Fruit fly (Drosophila melanogaster): ENCODE measurements around the gene CG9806.

CG9806 gene

dm6 chrX:10600254-10600916 lies 26.5 kb downstream of the CG9806 start (continued):
- TF ChIP-seq chn (GFP tag; optimal IDR thresholded peaks at IDR 0.05) (peak; percentile 50), CG1602 (GFP tag; optimal IDR thresholded peaks at IDR 0.05) (peak; percentile 21), z (GFP tag; IDR thresholded peaks at IDR 0.05) (no peak), pan (optimal IDR thresholded peaks at IDR 0.05) (no peak), pan (GFP tag; optimal IDR thresholded peaks at IDR 0.05 in 1 of 2, IDR thresholded peaks at IDR 0.05 in 1 of 2) (peak in 1 of 2 experiments; percentile 79), Med (GFP tag) (peak; percentile 90), Blimp-1 (GFP tag; optimal IDR thresholded peaks at IDR 0.05) (peak; percentile 43), Hr3 (GFP tag; optimal IDR thresholded peaks at IDR 0.05) (peak; percentile 15), CG15011 (GFP tag; optimal IDR thresholded peaks at IDR 0.05) (no peak), CG32767 (GFP tag; IDR thresholded peaks at IDR 0.05) (peak; percentile 41; the same call in 1 of the 2 replicates), Opbp (GFP tag; IDR thresholded peaks at IDR 0.05; ENCODE audit: partially characterized antibody) (no peak), CG10321 (GFP tag; IDR thresholded peaks at IDR 0.05) (no peak), Six4 (GFP tag; optimal IDR thresholded peaks at IDR 0.05) (no peak), Ptx1 (GFP tag; IDR thresholded peaks at IDR 0.05) (peak; percentile 72), tx (GFP tag; optimal IDR thresholded peaks at IDR 0.05) (no peak), ara (GFP tag; IDR thresholded peaks at IDR 0.05) (peak; percentile 43; the same call in 1 of the 2 replicates), Xrp1 (GFP tag; IDR thresholded peaks at IDR 0.05) (peak; percentile 62; the same call in 1 of the 2 replicates), dysf (GFP tag; IDR thresholded peaks at IDR 0.05) (peak; percentile 72), CG13775 (GFP tag; optimal IDR thresholded peaks at IDR 0.05) (peak; percentile 16), ato (GFP tag; IDR thresholded peaks at IDR 0.05; ENCODE audit: partially characterized antibody) (no peak), pum (GFP tag; optimal IDR thresholded peaks at IDR 0.05) (peak; percentile 23), CG18619 (GFP tag; optimal IDR thresholded peaks at IDR 0.05) (no peak), ci (GFP tag; IDR thresholded peaks at IDR 0.05) (peak; percentile 82), caup (GFP tag; optimal IDR thresholded peaks at IDR 0.05; ENCODE audit: severe bottlenecking) (peak; percentile 18), Fer1 (GFP tag; optimal IDR thresholded peaks at IDR 0.05) (peak; percentile 16), CG4424 (GFP tag; optimal IDR thresholded peaks at IDR 0.05) (peak; percentile 53), kay (GFP tag; optimal IDR thresholded peaks at IDR 0.05) (no peak), az2 (GFP tag; optimal IDR thresholded peaks at IDR 0.05) (peak; percentile 45), vvl (GFP tag; IDR thresholded peaks at IDR 0.05) (peak; percentile 69), slp2 (GFP tag; optimal IDR thresholded peaks at IDR 0.05) (peak; percentile 25), HLH3B (GFP tag; IDR thresholded peaks at IDR 0.05) (peak; percentile 62), CG34422 (GFP tag; IDR thresholded peaks at IDR 0.05) (peak; percentile 59; the same call in 2 of the 3 replicates), CoRest (tag; optimal IDR thresholded peaks at IDR 0.05) (peak; percentile 32), C15 (GFP tag; IDR thresholded peaks at IDR 0.05) (0 out of 3 replicates have a peak, but pooled peaks have one; percentile 8), CG6254 (GFP tag; optimal IDR thresholded peaks at IDR 0.05) (no peak), lmd (GFP tag; IDR thresholded peaks at IDR 0.05) (peak; percentile 68), Dip3 (GFP tag; optimal IDR thresholded peaks at IDR 0.05) (peak; percentile 39), CG2875 (GFP tag; optimal IDR thresholded peaks at IDR 0.05) (no peak), ftz-f1 (GFP tag; optimal IDR thresholded peaks at IDR 0.05) (no peak), h (optimal IDR thresholded peaks at IDR 0.05) (no peak), fu2 (GFP tag; optimal IDR thresholded peaks at IDR 0.05) (peak; percentile 15), MTF-1 (GFP tag; optimal IDR thresholded peaks at IDR 0.05; ENCODE audit: borderline replicate concordance) (peak; percentile 15), CG33213 (GFP tag; optimal IDR thresholded peaks at IDR 0.05) (no peak), CG15269 (tag; optimal IDR thresholded peaks at IDR 0.05) (peak; percentile 59), CG34376 (GFP tag; optimal IDR thresholded peaks at IDR 0.05) (peak; percentile 64), Hsf (GFP tag; optimal IDR thresholded peaks at IDR 0.05) (peak; percentile 54), CG11560 (tag; IDR thresholded peaks at IDR 0.05) (no peak), otp (GFP tag; IDR thresholded peaks at IDR 0.05) (peak; percentile 64; the same call in 1 of the 3 replicates), CG32532 (GFP tag; IDR thresholded peaks at IDR 0.05) (peak; percentile 61), CG8089 (GFP tag; optimal IDR thresholded peaks at IDR 0.05) (no peak), slbo (GFP tag; IDR thresholded peaks at IDR 0.05) (peak; percentile 80)
